Worm (Caenorhabditis elegans) whole organism, L2 larva: ENCODE results near the gene fbxa-165.

ENCODE experiments used
- ama-1 ChIP-seq: fragments of 150-350 bp; optimal IDR thresholded peaks from 2 replicates; lab custom pipeline; 2018; ENCODE audit warnings: inconsistent platforms
- blmp-1 ChIP-seq: sonication (generic microtip); optimal IDR thresholded peaks from 2 replicates; lab custom pipeline; 2017; ENCODE audit warnings: missing genetic modification characterization, mild to moderate bottlenecking, missing compliant biosample characterization, antibody characterized with exemption, moderate library complexity; ENCODE audit not compliant: insufficient read depth
- crh-2 ChIP-seq: sonication (generic microtip); optimal IDR thresholded peaks from 2 replicates; lab custom pipeline; 2017; ENCODE audit warnings: missing biosample characterization, missing genetic modification characterization
- elt-3 ChIP-seq: sonication (generic microtip); optimal IDR thresholded peaks from 2 replicates; lab custom pipeline; 2017; ENCODE audit warnings: missing biosample characterization, missing genetic modification characterization
- lin-11 ChIP-seq: fragments of 150-350 bp; sonication (generic microtip); optimal IDR thresholded peaks from 2 replicates; lab custom pipeline; 2014; ENCODE audit warnings: missing biosample characterization, missing genetic modification characterization, inconsistent platforms, mixed read lengths
- nhr-10 ChIP-seq: sonication (generic microtip); optimal IDR thresholded peaks from 2 replicates; lab custom pipeline; 2017; ENCODE audit warnings: missing biosample characterization, missing genetic modification characterization
- nhr-11 ChIP-seq: fragments of 150-350 bp; optimal IDR thresholded peaks from 2 replicates; lab custom pipeline; 2014; ENCODE audit warnings: missing biosample characterization, missing genetic modification characterization
- peb-1 ChIP-seq: fragments of 150-350 bp; optimal IDR thresholded peaks from 2 replicates; lab custom pipeline; 2014; ENCODE audit warnings: missing biosample characterization, missing genetic modification characterization
- skn-1 ChIP-seq: sonication (generic microtip); optimal IDR thresholded peaks from 2 replicates; lab custom pipeline; 2017; ENCODE audit warnings: missing biosample characterization, missing genetic modification characterization

- no peak for TF ChIP-seq nhr-10 (tag; lab: Kevin White, UChicago)
- no peak for TF ChIP-seq elt-3 (tag; lab: Kevin White, UChicago)
- TF ChIP-seq ama-1 (lab: Kevin White, UChicago), result no peak
- no peak for TF ChIP-seq nhr-11
- no peak for TF ChIP-seq blmp-1
- no peak for TF ChIP-seq peb-1 (tag; lab: Kevin White, UChicago)
- no peak for TF ChIP-seq skn-1 (tag; lab: Kevin White, UChicago)
- TF ChIP-seq crh-2, result no peak
- no peak for TF ChIP-seq lin-11
Measured at ce11 chrII:1600661-1601060, 15.6 kb downstream of the fbxa-165 start, which contains the start of gene bath-26.
